Fruit fly (Drosophila melanogaster) S2 (cell line): ENCODE measurements around the gene Cpr65Av.
"Not testable (repeated sequence)": the region's sequence is repeated elsewhere in the genome, so short reads cannot be mapped to it uniquely, and the experiment has no call there.

Source experiments
- CG8478 ChIP-seq: fragments of >200 bp; optimal IDR thresholded peaks from 2 replicates; lab custom pipeline; 2018
- CTCF ChIP-seq, 2 experiments: fragments of >200 bp; optimal IDR thresholded peaks; 2 replicates each; lab custom pipeline; 2018

DNA sequence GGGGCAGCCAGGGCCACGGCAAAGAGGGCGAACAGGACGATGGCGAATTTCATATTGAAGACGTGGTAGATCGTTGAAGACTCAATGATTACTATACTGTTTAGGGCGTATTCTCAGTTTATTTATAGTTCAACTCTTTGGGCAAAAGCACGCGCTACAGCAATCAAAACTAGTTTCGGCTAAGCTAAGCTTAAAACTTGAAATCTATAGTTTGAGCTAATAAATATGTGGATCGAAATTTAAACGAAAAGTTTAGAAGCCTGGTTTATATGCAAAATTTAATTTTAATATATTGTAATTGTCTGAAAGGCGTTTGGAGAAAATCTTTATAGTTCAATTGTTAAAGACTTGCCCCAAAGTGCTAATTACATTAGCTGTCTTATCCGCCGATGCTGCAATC, 8.1 kb upstream of the Cpr65Av start, which contains the start of gene Cpr65Ax1:
- TF ChIP-seq CG8478 (lab: Kevin White, UChicago); CTCF (optimal IDR thresholded peaks at IDR 0.05; lab: Kevin White, UChicago): not testable (repeated sequence)
